Fruit fly (Drosophila melanogaster) whole organism, embryonic: ENCODE measurements around the gene Gnpat.

Experiments
- ATbp ChIP-seq: fragments of 200-800 bp; sonication (Bioruptor generic); optimal IDR thresholded peaks from 2 replicates; lab custom pipeline; 2017; ENCODE audit warnings: missing biosample characterization, mild to moderate bottlenecking, missing genetic modification characterization, missing genetic modification reagents
- Asciz ChIP-seq: fragments of 200-800 bp; sonication (Bioruptor generic); optimal IDR thresholded peaks from 2 replicates; lab custom pipeline; 2017; ENCODE audit warnings: missing biosample characterization, mild to moderate bottlenecking, missing genetic modification characterization, missing genetic modification reagents
- BEAF-32 ChIP-seq: fragments of 200-800 bp; sonication (Bioruptor generic); optimal IDR thresholded peaks from 3 replicates; lab custom pipeline; 2017; ENCODE audit warnings: missing biosample characterization, missing genetic modification characterization, mild to moderate bottlenecking, moderate library complexity, missing genetic modification reagents
- CG10462 ChIP-seq: fragments of 200-800 bp; sonication (Bioruptor generic); optimal IDR thresholded peaks from 2 replicates; lab custom pipeline; 2016; ENCODE audit warnings: missing biosample characterization, missing genetic modification characterization
- CG10654 ChIP-seq: fragments of 200-800 bp; sonication (Bioruptor generic); optimal IDR thresholded peaks from 2 replicates; lab custom pipeline; 2016; ENCODE audit warnings: missing biosample characterization, missing genetic modification characterization
- CG11247 ChIP-seq: fragments of 200-800 bp; sonication (Bioruptor generic); IDR thresholded peaks from 2 replicates; pipeline ENCODE4 v1.3.6; 2022; ENCODE audit warnings: missing biosample characterization, missing genetic modification characterization
- CG11696 ChIP-seq: fragments of 200-800 bp; sonication (Bioruptor generic); IDR thresholded peaks from 2 replicates; pipeline ENCODE4 v1.3.6; 2022; ENCODE audit warnings: missing biosample characterization, missing genetic modification characterization
- CG11723 ChIP-seq: fragments of 200-800 bp; sonication (Bioruptor generic); optimal IDR thresholded peaks from 2 replicates; lab custom pipeline; 2017; ENCODE audit warnings: missing biosample characterization, mild to moderate bottlenecking, missing genetic modification characterization
- CG12299 ChIP-seq: fragments of 200-800 bp; sonication (Bioruptor generic); optimal IDR thresholded peaks from 2 replicates; lab custom pipeline; 2018; ENCODE audit warnings: missing biosample characterization, mild to moderate bottlenecking, missing genetic modification characterization
- CG1233 ChIP-seq: fragments of 200-800 bp; sonication (Bioruptor generic); optimal IDR thresholded peaks from 4 replicates; lab custom pipeline; 2018; ENCODE audit warnings: missing biosample characterization, mild to moderate bottlenecking, missing genetic modification characterization
- CG17328 ChIP-seq: fragments of 200-800 bp; sonication (Bioruptor generic); IDR thresholded peaks from 2 replicates; pipeline ENCODE4 v1.3.6; 2022; ENCODE audit warnings: missing biosample characterization, missing genetic modification characterization
- CG17385 ChIP-seq: fragments of 200-800 bp; sonication (Bioruptor generic); optimal IDR thresholded peaks from 3 replicates; lab custom pipeline; 2018; ENCODE audit warnings: missing biosample characterization, mild to moderate bottlenecking, missing genetic modification characterization
- CG17829 ChIP-seq: fragments of 200-800 bp; optimal IDR thresholded peaks from 2 replicates; lab custom pipeline; 2019; ENCODE audit warnings: missing biosample characterization, mild to moderate bottlenecking, missing genetic modification characterization, moderate library complexity
- CG2712 ChIP-seq: fragments of 200-800 bp; optimal IDR thresholded peaks from 3 replicates; lab custom pipeline; 2019; ENCODE audit warnings: missing biosample characterization, mild to moderate bottlenecking, missing genetic modification characterization, moderate library complexity
- CG31441 ChIP-seq: fragments of 200-800 bp; sonication (Bioruptor generic); IDR thresholded peaks from 2 replicates; pipeline ENCODE4 v1.3.6; 2022; ENCODE audit warnings: missing biosample characterization, missing genetic modification characterization
- CG32772 ChIP-seq: fragments of 200-800 bp; sonication (Bioruptor generic); IDR thresholded peaks from 2 replicates; pipeline ENCODE4 v1.3.6; 2022; ENCODE audit warnings: missing biosample characterization, missing genetic modification characterization
- CG7372 ChIP-seq: fragments of 200-800 bp; sonication (Bioruptor generic); IDR thresholded peaks from 2 replicates; pipeline ENCODE4 v1.3.6; 2022; ENCODE audit warnings: missing biosample characterization, missing genetic modification characterization
- CG9797 ChIP-seq: fragments of 200-800 bp; sonication (Bioruptor generic); optimal IDR thresholded peaks from 3 replicates; lab custom pipeline; 2018; ENCODE audit warnings: missing biosample characterization, mild to moderate bottlenecking, missing genetic modification characterization
- CG9817 ChIP-seq: fragments of 200-800 bp; sonication (Bioruptor generic); optimal IDR thresholded peaks from 2 replicates; lab custom pipeline; 2018; ENCODE audit warnings: missing biosample characterization, mild to moderate bottlenecking, missing genetic modification characterization, moderate library complexity
- Chrac-16 ChIP-seq: fragments of 200-800 bp; sonication (Bioruptor generic); optimal IDR thresholded peaks from 3 replicates; lab custom pipeline; 2016; ENCODE audit warnings: missing biosample characterization, missing genetic modification characterization
- CoRest ChIP-seq: fragments of 200-800 bp; sonication (Bioruptor generic); optimal IDR thresholded peaks from 3 replicates; lab custom pipeline; 2018; ENCODE audit warnings: missing biosample characterization, mild to moderate bottlenecking, missing genetic modification characterization, moderate library complexity
- Hr78 ChIP-seq, 2 experiments: fragments of 200-800 bp in 1 of 2; fragments of >200 bp in 1 of 2; sonication (Bioruptor generic) in 1 of 2; optimal IDR thresholded peaks; 2 replicates each; lab custom pipeline; 2017 to 2019; ENCODE audit warnings: missing biosample characterization in 2 of 2, missing genetic modification characterization in 2 of 2, mild to moderate bottlenecking in 1 of 2, moderate library complexity in 1 of 2
- Meics ChIP-seq: fragments of 200-800 bp; sonication (Bioruptor generic); optimal IDR thresholded peaks from 2 replicates; lab custom pipeline; 2017; ENCODE audit warnings: missing biosample characterization, mild to moderate bottlenecking, missing genetic modification characterization
- NC2α ChIP-seq: fragments of 200-800 bp; sonication (Bioruptor generic); optimal IDR thresholded peaks from 2 replicates; lab custom pipeline; 2016; ENCODE audit warnings: missing biosample characterization, missing genetic modification characterization
- Nf-YC ChIP-seq: fragments of 200-800 bp; optimal IDR thresholded peaks from 3 replicates; lab custom pipeline; 2019; ENCODE audit warnings: missing biosample characterization, mild to moderate bottlenecking, missing genetic modification characterization, moderate library complexity
- Xbp1 ChIP-seq: fragments of 200-800 bp; sonication (Bioruptor generic); optimal IDR thresholded peaks from 3 replicates; lab custom pipeline; 2016; ENCODE audit warnings: missing biosample characterization, mild to moderate bottlenecking, missing genetic modification characterization
- bcd ChIP-seq: fragments of 200-800 bp; sonication (Bioruptor generic); optimal IDR thresholded peaks from 2 replicates; lab custom pipeline; 2017; ENCODE audit warnings: missing biosample characterization, mild to moderate bottlenecking, missing genetic modification characterization
- danr ChIP-seq: fragments of 200-800 bp; sonication (Bioruptor generic); IDR thresholded peaks from 2 replicates; pipeline ENCODE4 v1.3.6; 2022; ENCODE audit warnings: missing biosample characterization, missing genetic modification characterization
- dati ChIP-seq: fragments of 200-800 bp; sonication (Bioruptor generic); IDR thresholded peaks from 2 replicates; pipeline ENCODE4 v1.3.6; 2022; ENCODE audit warnings: missing biosample characterization, missing genetic modification characterization
- eyg ChIP-seq: fragments of 200-800 bp; sonication (Bioruptor generic); optimal IDR thresholded peaks from 3 replicates; lab custom pipeline; 2016; ENCODE audit warnings: missing biosample characterization, missing genetic modification characterization
- grau ChIP-seq: fragments of 200-800 bp; optimal IDR thresholded peaks from 3 replicates; lab custom pipeline; 2019; ENCODE audit warnings: missing biosample characterization, mild to moderate bottlenecking, missing genetic modification characterization, moderate library complexity
- kni ChIP-seq: fragments of 200-800 bp; sonication (Bioruptor generic); optimal IDR thresholded peaks from 3 replicates; lab custom pipeline; 2017; ENCODE audit warnings: mild to moderate bottlenecking, missing biosample characterization, missing genetic modification reagents, missing genetic modification characterization
- lbe ChIP-seq: fragments of 200-800 bp; sonication (Bioruptor generic); optimal IDR thresholded peaks from 2 replicates; lab custom pipeline; 2016; ENCODE audit warnings: missing biosample characterization, mild to moderate bottlenecking, missing genetic modification characterization
- lola ChIP-seq, 3 experiments: fragments of >200 bp in 2 of 3; fragments of 200-800 bp in 1 of 3; sonication (Bioruptor generic) in 1 of 3; optimal IDR thresholded peaks; 2 replicates each; lab custom pipeline; 2017 to 2019; ENCODE audit warnings: missing biosample characterization in 3 of 3, missing genetic modification characterization in 3 of 3, mild to moderate bottlenecking in 1 of 3, moderate library complexity in 1 of 3
- nmo ChIP-seq: fragments of 200-800 bp; sonication (Bioruptor generic); optimal IDR thresholded peaks from 2 replicates; lab custom pipeline; 2018; ENCODE audit warnings: missing biosample characterization, mild to moderate bottlenecking, missing genetic modification characterization, moderate library complexity
- oc ChIP-seq: fragments of 200-800 bp; sonication (Bioruptor generic); optimal IDR thresholded peaks from 2 replicates; lab custom pipeline; 2018; ENCODE audit warnings: missing biosample characterization, mild to moderate bottlenecking, missing genetic modification characterization, moderate library complexity
- org-1 ChIP-seq: fragments of 200-800 bp; sonication (Bioruptor generic); optimal IDR thresholded peaks from 2 replicates; lab custom pipeline; 2017; ENCODE audit warnings: missing biosample characterization, missing genetic modification characterization
- pan ChIP-seq, 4 experiments: fragments of >200 bp in 3 of 4; fragments of 200-800 bp in 1 of 4; sonication (Bioruptor generic) in 1 of 4; optimal IDR thresholded peaks in 3 of 4; IDR thresholded peaks in 1 of 4; 2 replicates each; pipeline versions ENCODE4 v1.3.6 to Lab custom; 2017 to 2022; ENCODE audit warnings: missing biosample characterization in 2 of 4, missing genetic modification characterization in 2 of 4, mixed read lengths in 1 of 4
- ro ChIP-seq: fragments of 200-800 bp; sonication (Bioruptor generic); IDR thresholded peaks from 2 replicates; pipeline ENCODE4 v1.3.6; 2022; ENCODE audit warnings: missing biosample characterization, missing genetic modification characterization
- scrt ChIP-seq: fragments of 200-800 bp; sonication (Bioruptor generic); optimal IDR thresholded peaks from 2 replicates; lab custom pipeline; 2018; ENCODE audit warnings: missing biosample characterization, mild to moderate bottlenecking, missing genetic modification characterization, moderate library complexity
- sd ChIP-seq: fragments of 200-800 bp; sonication (Bioruptor generic); optimal IDR thresholded peaks from 3 replicates; lab custom pipeline; 2018; ENCODE audit warnings: missing biosample characterization, mild to moderate bottlenecking, missing genetic modification characterization, moderate library complexity
- sens-2 ChIP-seq: fragments of 200-800 bp; sonication (Bioruptor generic); IDR thresholded peaks from 2 replicates; pipeline ENCODE4 v1.3.6; 2022; ENCODE audit warnings: missing biosample characterization, missing genetic modification characterization
- sisA ChIP-seq: fragments of 200-800 bp; sonication (Bioruptor generic); IDR thresholded peaks from 2 replicates; pipeline ENCODE4 v1.3.6; 2022; ENCODE audit warnings: missing biosample characterization, missing genetic modification characterization
- sqz ChIP-seq: fragments of 200-800 bp; sonication (Bioruptor generic); optimal IDR thresholded peaks from 3 replicates; lab custom pipeline; 2018; ENCODE audit warnings: missing biosample characterization, mild to moderate bottlenecking, missing genetic modification characterization
- stwl ChIP-seq: fragments of 200-800 bp; sonication (Bioruptor generic); optimal IDR thresholded peaks from 3 replicates; lab custom pipeline; 2018; ENCODE audit warnings: missing biosample characterization, mild to moderate bottlenecking, missing genetic modification characterization, moderate library complexity
- tin ChIP-seq: fragments of 200-800 bp; sonication (Bioruptor generic); optimal IDR thresholded peaks from 3 replicates; lab custom pipeline; 2016; ENCODE audit warnings: missing biosample characterization, missing genetic modification characterization
- trem ChIP-seq: fragments of 200-800 bp; optimal IDR thresholded peaks from 3 replicates; lab custom pipeline; 2019; ENCODE audit warnings: missing biosample characterization, mild to moderate bottlenecking, missing genetic modification characterization, moderate library complexity

The Gnpat gene

DNA sequence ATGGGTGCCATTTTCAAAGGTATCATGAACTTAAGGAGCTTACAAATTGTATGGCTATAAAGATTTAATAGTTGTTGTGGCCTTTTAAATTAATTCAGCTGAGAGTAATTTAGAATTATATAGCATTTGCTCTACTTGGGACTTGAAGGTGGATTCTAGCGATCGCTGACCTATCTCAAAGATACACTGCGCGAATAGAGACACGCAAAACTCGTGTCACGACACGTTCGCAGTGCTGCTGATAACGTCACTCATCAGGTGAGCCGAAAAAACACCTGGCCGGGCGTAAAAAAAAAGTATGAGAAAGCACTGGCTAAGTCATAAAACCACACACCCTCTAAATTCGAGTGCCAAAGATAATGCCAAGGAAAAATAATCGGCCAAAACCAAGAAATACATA is 1.1 kb downstream of the Gnpat start (continued):
- TF ChIP-seq BEAF-32 (GFP tag; lab: Kevin White, UChicago) = peak; percentile 72

DNA sequence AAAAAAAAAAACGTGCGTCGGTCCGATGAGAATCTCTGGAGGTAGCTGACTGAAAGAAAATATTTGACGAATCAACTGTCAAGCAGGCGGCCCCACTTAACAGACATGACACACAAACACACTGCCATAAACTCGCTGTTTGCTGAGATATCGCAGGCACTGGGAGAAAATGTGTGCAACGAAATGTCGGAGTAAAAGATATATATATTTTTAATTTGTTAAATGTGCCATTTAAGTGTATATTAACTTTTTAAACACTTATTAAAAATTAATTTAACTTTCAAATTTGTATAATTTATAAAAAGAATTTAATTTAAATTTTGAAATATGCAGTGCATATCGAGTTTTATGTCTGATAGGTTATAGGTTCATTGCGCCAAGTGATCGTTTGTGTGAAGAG is 1.6 kb downstream of the Gnpat start:
- TF ChIP-seq CG9797 (peak; percentile 16), ro (GFP tag; lab: Robert Waterston, UW) (peak; percentile 12; the same call in 1 of the 2 replicates), pan (optimal IDR thresholded peaks at IDR 0.05; lab: Kevin White, UChicago) (no peak), pan (GFP tag; optimal IDR thresholded peaks at IDR 0.05 in 1 of 2, IDR thresholded peaks at IDR 0.05 in 1 of 2) (peak in 1 of 2 experiments; percentile 75), Hr78 (GFP tag; optimal IDR thresholded peaks at IDR 0.05; lab: Kevin White, UChicago) (peak in 1 of 2 experiments; percentile 81), CG1233 (GFP tag; lab: Kevin White, UChicago) (peak; percentile 8), tin (GFP tag; lab: Kevin White, UChicago) (peak; percentile 59), kni (peak; percentile 33), sqz (peak; percentile 23), danr (GFP tag; lab: Robert Waterston, UW) (peak; percentile 42; the same call in 1 of the 2 replicates), eyg (GFP tag; lab: Kevin White, UChicago) (no peak), bcd (peak; percentile 60), grau (peak; percentile 48), lbe (GFP tag; lab: Kevin White, UChicago) (peak; percentile 39), CG12299 (peak; percentile 16), CG11723 (GFP tag; lab: Kevin White, UChicago) (peak; percentile 60), CG7372 (0 out of 2 replicates have a peak, but pooled peaks have one; percentile 9), scrt (GFP tag; lab: Kevin White, UChicago) (peak; percentile 35), CG10654 (GFP tag; lab: Kevin White, UChicago) (peak; percentile 39), CG11247 (peak; percentile 60), CG17328 (GFP tag; lab: Robert Waterston, UW) (peak; percentile 56; the same call in 1 of the 2 replicates), NC2α (GFP tag; lab: Kevin White, UChicago) (no peak), CG11696 (GFP tag; lab: Robert Waterston, UW) (0 out of 2 replicates have a peak, but pooled peaks have one; percentile 15), Nf-YC (tag; lab: Kevin White, UChicago) (peak; percentile 39), Asciz (GFP tag; lab: Kevin White, UChicago) (peak; percentile 67), CG9817 (tag; lab: Kevin White, UChicago) (peak; percentile 18), trem (tag; lab: Kevin White, UChicago) (peak; percentile 50), Meics (GFP tag; lab: Kevin White, UChicago) (peak; percentile 28), CG17385 (GFP tag; lab: Kevin White, UChicago) (peak; percentile 51), org-1 (GFP tag; lab: Kevin White, UChicago) (peak; percentile 35), CG2712 (peak; percentile 85), CG10462 (peak; percentile 19), sd (no peak), dati (GFP tag; lab: Robert Waterston, UW) (no peak; the same call in 1 of the 2 replicates), CG32772 (GFP tag; lab: Robert Waterston, UW) (peak; percentile 48; the same call in 1 of the 2 replicates), CoRest (peak; percentile 36), ATbp (peak; percentile 66), CG17829 (tag; lab: Kevin White, UChicago) (peak; percentile 77), stwl (tag; lab: Kevin White, UChicago) (peak; percentile 0), sens-2 (GFP tag; lab: Robert Waterston, UW) (no peak), lola (GFP tag; optimal IDR thresholded peaks at IDR 0.05; lab: Kevin White, UChicago) (peak in 1 of 3 experiments; percentile 42), nmo (GFP tag; lab: Kevin White, UChicago) (peak; percentile 76), oc (no peak), CG31441 (GFP tag; lab: Robert Waterston, UW) (peak; percentile 78), Xbp1 (GFP tag; lab: Kevin White, UChicago) (peak; percentile 16), Chrac-16 (GFP tag; lab: Kevin White, UChicago) (peak; percentile 34), sisA (GFP tag; lab: Robert Waterston, UW) (peak; percentile 53)
